Fruit fly (Drosophila melanogaster): ENCODE measurements around the gene CG44362.

Gene CG44362

dm6 chr3L:11405362-11406254, 8.3 kb downstream of the CG44362 start:
- TF ChIP-seq noc (tag; optimal IDR thresholded peaks at IDR 0.05), result peak; percentile 78

- TF ChIP-seq noc (tag; optimal IDR thresholded peaks at IDR 0.05), result no peak
These were observed 9.3 kb downstream of the CG44362 start for dm6 chr3L:11406535-11407201.

dm6 chr3L:11407202-11407829, 10.0 kb downstream of the CG44362 start:
- no peak for TF ChIP-seq noc (tag; optimal IDR thresholded peaks at IDR 0.05)

dm6 chr3L:11408282-11409047, 11.1 kb downstream of the CG44362 start:
- no peak for TF ChIP-seq noc (tag; optimal IDR thresholded peaks at IDR 0.05)

- TF ChIP-seq noc (tag; optimal IDR thresholded peaks at IDR 0.05), result no peak
These were observed 13.2 kb downstream of the CG44362 start for dm6 chr3L:11410505-11410904.

dm6 chr3L:11413697-11414096, 16.4 kb downstream of the CG44362 start:
- TF ChIP-seq noc (tag; optimal IDR thresholded peaks at IDR 0.05), result no peak

dm6 chr3L:11414453-11414852, 17.1 kb downstream of the CG44362 start:
- TF ChIP-seq noc (tag; optimal IDR thresholded peaks at IDR 0.05), result no peak

dm6 chr3L:11415382-11415781, 18.0 kb downstream of the CG44362 start:
- no peak for TF ChIP-seq noc (tag; optimal IDR thresholded peaks at IDR 0.05)

dm6 chr3L:11416495-11417272, 19.3 kb downstream of the CG44362 start:
- TF ChIP-seq noc (tag; optimal IDR thresholded peaks at IDR 0.05), result no peak

- peak; percentile 33 for TF ChIP-seq noc (tag; optimal IDR thresholded peaks at IDR 0.05)
These were observed 20.1 kb downstream of the CG44362 start for dm6 chr3L:11417273-11418040.

- TF ChIP-seq noc (tag; optimal IDR thresholded peaks at IDR 0.05), result no peak
These were observed 20.8 kb downstream of the CG44362 start for dm6 chr3L:11418041-11418674.

dm6 chr3L:11419344-11419743, 22.0 kb downstream of the CG44362 start:
- TF ChIP-seq noc (tag; optimal IDR thresholded peaks at IDR 0.05), result no peak

- TF ChIP-seq noc (tag; optimal IDR thresholded peaks at IDR 0.05), result no peak
These were observed 23.6 kb downstream of the CG44362 start for dm6 chr3L:11420976-11421375.

dm6 chr3L:11421905-11422304, 24.6 kb downstream of the CG44362 start:
- TF ChIP-seq noc (tag; optimal IDR thresholded peaks at IDR 0.05), result no peak

All from whole organism, larva.